Fruit fly (Drosophila melanogaster): ENCODE data around the gene Pgant5.

Gene Pgant5

dm6 chr2L:5096222-5096621, 2.8 kb upstream of the Pgant5 start, which contains the start of gene CG4230 (continued):
- no peak for TF ChIP-seq Atf6 (GFP tag; IDR thresholded peaks at IDR 0.05)
- TF ChIP-seq bcd (GFP tag; optimal IDR thresholded peaks at IDR 0.05) = no peak
- peak; percentile 79 for TF ChIP-seq sna (GFP tag; IDR thresholded peaks at IDR 0.05; ENCODE audit: partially characterized antibody)
- TF ChIP-seq inv (GFP tag; IDR thresholded peaks at IDR 0.05; ENCODE audit: partially characterized antibody) = peak; percentile 65
- no peak; the same call in 2 of the 3 replicates for TF ChIP-seq hb (GFP tag; IDR thresholded peaks at IDR 0.05; ENCODE audit: partially characterized antibody)
- peak; percentile 86 for TF ChIP-seq CG17186 (GFP tag; optimal IDR thresholded peaks at IDR 0.05)
- TF ChIP-seq CG15011 (GFP tag; optimal IDR thresholded peaks at IDR 0.05) = no peak
- TF ChIP-seq vfl (GFP tag; optimal IDR thresholded peaks at IDR 0.05) = no peak
- TF ChIP-seq chm (GFP tag; IDR thresholded peaks at IDR 0.05) = peak; percentile 55; the same call in 1 of the 2 replicates
- no peak for TF ChIP-seq CG8765 (GFP tag; IDR thresholded peaks at IDR 0.05)
- no peak for TF ChIP-seq Awh (GFP tag; IDR thresholded peaks at IDR 0.05)
- TF ChIP-seq Meics (GFP tag; optimal IDR thresholded peaks at IDR 0.05) = no peak
- TF ChIP-seq gsb-n (tag; optimal IDR thresholded peaks at IDR 0.05) = no peak
- no peak for TF ChIP-seq ftz-f1 (GFP tag; optimal IDR thresholded peaks at IDR 0.05)
- TF ChIP-seq prd (optimal IDR thresholded peaks at IDR 0.05) = no peak
- TF ChIP-seq prd (GFP tag; IDR thresholded peaks at IDR 0.05) = no peak
- TF ChIP-seq Hey (tag; optimal IDR thresholded peaks at IDR 0.05) = no peak
- TF ChIP-seq HmgD (GFP tag; optimal IDR thresholded peaks at IDR 0.05) = no peak
- TF ChIP-seq nerfin-2 (GFP tag; IDR thresholded peaks at IDR 0.05; ENCODE audit: partially characterized antibody) = peak; percentile 48; the same call in 1 of the 2 replicates
- no peak for TF ChIP-seq CrebB (tag; optimal IDR thresholded peaks at IDR 0.05)
- TF ChIP-seq kni (GFP tag; optimal IDR thresholded peaks at IDR 0.05) = no peak
- TF ChIP-seq Doc3 (GFP tag; IDR thresholded peaks at IDR 0.05; ENCODE audit: partially characterized antibody) = peak; percentile 83
- no peak for TF ChIP-seq pb (GFP tag; optimal IDR thresholded peaks at IDR 0.05)
- peak; percentile 87 to 99 for TF ChIP-seq crp (GFP tag; optimal IDR thresholded peaks at IDR 0.05)
- TF ChIP-seq Lpt (GFP tag; optimal IDR thresholded peaks at IDR 0.05) = no peak
- TF ChIP-seq D19A (tag; optimal IDR thresholded peaks at IDR 0.05) = no peak
- no peak for TF ChIP-seq chn (GFP tag; optimal IDR thresholded peaks at IDR 0.05)
- peak; percentile 65 for TF ChIP-seq trem (tag; optimal IDR thresholded peaks at IDR 0.05)
- no peak for TF ChIP-seq CG17359 (tag; optimal IDR thresholded peaks at IDR 0.05)
- peak; percentile 50 for TF ChIP-seq Sry-β (GFP tag; optimal IDR thresholded peaks at IDR 0.05)
- no peak for TF ChIP-seq wor (GFP tag; IDR thresholded peaks at IDR 0.05)
- no peak for TF ChIP-seq twi (tag; optimal IDR thresholded peaks at IDR 0.05)
- TF ChIP-seq Aef1 (GFP tag; IDR thresholded peaks at IDR 0.05) = no peak
- TF ChIP-seq sr (GFP tag; IDR thresholded peaks at IDR 0.05) = no peak
- no peak for TF ChIP-seq CG10979 (tag; optimal IDR thresholded peaks at IDR 0.05)
- no peak for TF ChIP-seq CG13775 (GFP tag; optimal IDR thresholded peaks at IDR 0.05)
- TF ChIP-seq NfI (GFP tag; optimal IDR thresholded peaks at IDR 0.05) = no peak
- no peak for TF ChIP-seq Hmr (GFP tag; optimal IDR thresholded peaks at IDR 0.05)
- no peak for TF ChIP-seq CG14667 (GFP tag; IDR thresholded peaks at IDR 0.05)
- TF ChIP-seq CG17912 (GFP tag; optimal IDR thresholded peaks at IDR 0.05) = no peak
- TF ChIP-seq CG13624 (GFP tag; optimal IDR thresholded peaks at IDR 0.05) = no peak
- TF ChIP-seq Fer1 (GFP tag; optimal IDR thresholded peaks at IDR 0.05) = no peak
- no peak for TF ChIP-seq CG3065 (GFP tag; optimal IDR thresholded peaks at IDR 0.05)
- TF ChIP-seq Asciz (GFP tag; optimal IDR thresholded peaks at IDR 0.05) = no peak
- no peak for TF ChIP-seq lmd (GFP tag; IDR thresholded peaks at IDR 0.05)
- no peak for TF ChIP-seq CG6813 (GFP tag; optimal IDR thresholded peaks at IDR 0.05)
- no peak for TF ChIP-seq Hr39 (optimal IDR thresholded peaks at IDR 0.05)
- TF ChIP-seq CG14860 (GFP tag; IDR thresholded peaks at IDR 0.05; ENCODE audit: partially characterized antibody) = peak; percentile 69; the same call in 2 of the 3 replicates
- TF ChIP-seq CG10654 (GFP tag; optimal IDR thresholded peaks at IDR 0.05) = no peak
- TF ChIP-seq Xbp1 (GFP tag; optimal IDR thresholded peaks at IDR 0.05) = no peak
- no peak for TF ChIP-seq CG10209 (GFP tag; optimal IDR thresholded peaks at IDR 0.05)
